Fruit fly (Drosophila melanogaster) whole organism, embryonic: ENCODE measurements around the gene CG32259.
A peak's percentile ranks its signal among the peaks of the same experiment; 100 is the strongest.

Source experiments
- Adf1 ChIP-seq: fragments of 200-800 bp; sonication (Bioruptor generic); IDR thresholded peaks from 2 replicates; pipeline ENCODE4 v1.3.6; 2022; ENCODE audit warnings: missing biosample characterization, missing genetic modification characterization
- B-H2 ChIP-seq: fragments of 200-800 bp; sonication (Bioruptor generic); optimal IDR thresholded peaks from 2 replicates; lab custom pipeline; 2018; ENCODE audit warnings: missing biosample characterization, mild to moderate bottlenecking, missing genetic modification characterization
- Bgb ChIP-seq: fragments of 200-800 bp; sonication (Bioruptor generic); IDR thresholded peaks from 2 replicates; pipeline ENCODE4 v1.3.6; 2022; ENCODE audit warnings: missing biosample characterization, missing genetic modification characterization; ENCODE audit not compliant: partially characterized antibody
- CG13296 ChIP-seq: fragments of 200-800 bp; sonication (Bioruptor generic); optimal IDR thresholded peaks from 3 replicates; lab custom pipeline; 2018; ENCODE audit warnings: missing biosample characterization, mild to moderate bottlenecking, missing genetic modification characterization
- CG15601 ChIP-seq: fragments of 200-800 bp; sonication (Bioruptor generic); optimal IDR thresholded peaks from 3 replicates; lab custom pipeline; 2019; ENCODE audit warnings: missing biosample characterization, mild to moderate bottlenecking, missing genetic modification characterization, moderate library complexity
- CG17829 ChIP-seq: fragments of 200-800 bp; optimal IDR thresholded peaks from 2 replicates; lab custom pipeline; 2019; ENCODE audit warnings: missing biosample characterization, mild to moderate bottlenecking, missing genetic modification characterization, moderate library complexity
- CG2120 ChIP-seq: fragments of 200-800 bp; sonication (Bioruptor generic); optimal IDR thresholded peaks from 3 replicates; lab custom pipeline; 2016; ENCODE audit warnings: missing biosample characterization, missing genetic modification characterization
- CG2712 ChIP-seq: fragments of 200-800 bp; optimal IDR thresholded peaks from 3 replicates; lab custom pipeline; 2019; ENCODE audit warnings: missing biosample characterization, mild to moderate bottlenecking, missing genetic modification characterization, moderate library complexity
- CG2875 ChIP-seq: fragments of 200-800 bp; sonication (Bioruptor generic); optimal IDR thresholded peaks from 2 replicates; lab custom pipeline; 2017; ENCODE audit warnings: missing biosample characterization, mild to moderate bottlenecking, missing genetic modification characterization, missing genetic modification reagents
- CG3163 ChIP-seq: fragments of 200-800 bp; sonication (Bioruptor generic); optimal IDR thresholded peaks from 3 replicates; lab custom pipeline; 2016; ENCODE audit warnings: missing biosample characterization, missing genetic modification characterization
- CG4730 ChIP-seq: fragments of 200-800 bp; sonication (Bioruptor generic); IDR thresholded peaks from 2 replicates; pipeline ENCODE4 v1.3.6; 2022; ENCODE audit warnings: missing biosample characterization, missing genetic modification characterization
- CG6813 ChIP-seq: fragments of 200-800 bp; sonication (Bioruptor generic); optimal IDR thresholded peaks from 2 replicates; lab custom pipeline; 2017; ENCODE audit warnings: missing biosample characterization, missing genetic modification characterization, mild to moderate bottlenecking, moderate library complexity, missing genetic modification reagents
- CG7963 ChIP-seq: fragments of 200-800 bp; sonication (Bioruptor generic); IDR thresholded peaks from 3 replicates; pipeline ENCODE4 v1.3.6; 2022; ENCODE audit warnings: missing biosample characterization, missing genetic modification characterization; ENCODE audit not compliant: partially characterized antibody
- CG8290 ChIP-seq, 3 experiments: fragments of 200-800 bp; sonication (Bioruptor generic); optimal IDR thresholded peaks; 2 replicates each; lab custom pipeline; 2016 to 2019; ENCODE audit warnings: missing biosample characterization in 3 of 3, missing genetic modification characterization in 3 of 3, mild to moderate bottlenecking in 2 of 3, moderate library complexity in 1 of 3
- Dip3 ChIP-seq: fragments of 200-800 bp; sonication (Bioruptor generic); optimal IDR thresholded peaks from 3 replicates; lab custom pipeline; 2016; ENCODE audit warnings: missing biosample characterization, missing genetic modification characterization
- Dll ChIP-seq: fragments of 200-800 bp; sonication (Bioruptor generic); IDR thresholded peaks from 4 replicates; pipeline ENCODE4 v1.3.6; 2022; ENCODE audit warnings: missing biosample characterization, missing genetic modification characterization; ENCODE audit not compliant: partially characterized antibody
- Doc2 ChIP-seq: fragments of 200-800 bp; sonication (Bioruptor generic); IDR thresholded peaks from 2 replicates; pipeline ENCODE4 v1.3.6; 2022; ENCODE audit warnings: missing biosample characterization, missing genetic modification characterization
- E2f2 ChIP-seq: fragments of 200-800 bp; sonication (Bioruptor generic); IDR thresholded peaks from 2 replicates; pipeline ENCODE4 v1.3.6; 2022; ENCODE audit warnings: missing biosample characterization, missing genetic modification characterization
- ERR ChIP-seq: fragments of 200-800 bp; sonication (Bioruptor generic); optimal IDR thresholded peaks from 2 replicates; lab custom pipeline; 2016; ENCODE audit warnings: missing biosample characterization, missing genetic modification characterization
- Elba2 ChIP-seq: fragments of 200-800 bp; sonication (Bioruptor generic); optimal IDR thresholded peaks from 3 replicates; lab custom pipeline; 2016; ENCODE audit warnings: missing biosample characterization, missing genetic modification characterization
- H2.0 ChIP-seq: fragments of 200-800 bp; sonication (Bioruptor generic); IDR thresholded peaks from 2 replicates; pipeline ENCODE4 v1.3.6; 2022; ENCODE audit warnings: missing biosample characterization, missing genetic modification characterization
- Hmr ChIP-seq: fragments of 200-800 bp; sonication (Bioruptor generic); optimal IDR thresholded peaks from 3 replicates; lab custom pipeline; 2017; ENCODE audit warnings: mild to moderate bottlenecking, missing biosample characterization, missing genetic modification reagents, missing genetic modification characterization
- Jarid2 ChIP-seq: fragments of 200-800 bp; sonication (Bioruptor generic); optimal IDR thresholded peaks from 3 replicates; lab custom pipeline; 2017; ENCODE audit warnings: mild to moderate bottlenecking, missing biosample characterization, missing genetic modification reagents, missing genetic modification characterization
- Med ChIP-seq: fragments of 200-800 bp; sonication (Bioruptor generic); peaks from one replicate; lab custom pipeline; 2016; ENCODE audit warnings: missing biosample characterization, missing genetic modification characterization, mild to moderate bottlenecking, inconsistent platforms, moderate library complexity
- Opbp ChIP-seq: fragments of 200-800 bp; sonication (Bioruptor generic); IDR thresholded peaks from 3 replicates; pipeline ENCODE4 v1.3.6; 2022; ENCODE audit warnings: missing biosample characterization, missing genetic modification characterization; ENCODE audit not compliant: partially characterized antibody
- Six4 ChIP-seq: fragments of 200-800 bp; sonication (Bioruptor generic); optimal IDR thresholded peaks from 2 replicates; lab custom pipeline; 2016; ENCODE audit warnings: missing biosample characterization, missing genetic modification characterization
- Taf1 ChIP-seq: fragments of 200-800 bp; sonication (Bioruptor generic); IDR thresholded peaks from 2 replicates; pipeline ENCODE4 v1.3.6; 2022; ENCODE audit warnings: missing biosample characterization, missing genetic modification characterization
- Xrp1 ChIP-seq: fragments of 200-800 bp; sonication (Bioruptor generic); IDR thresholded peaks from 2 replicates; pipeline ENCODE4 v1.3.6; 2022; ENCODE audit warnings: missing biosample characterization, missing genetic modification characterization
- dimm ChIP-seq: fragments of 200-800 bp; sonication (Bioruptor generic); IDR thresholded peaks from 2 replicates; pipeline ENCODE4 v1.3.6; 2022; ENCODE audit warnings: missing biosample characterization, missing genetic modification characterization
- dpn ChIP-seq, 2 experiments: fragments of 200-800 bp; sonication (Bioruptor generic); optimal IDR thresholded peaks; 3 replicates each; lab custom pipeline; 2016; ENCODE audit warnings: missing biosample characterization in 2 of 2, missing genetic modification characterization in 2 of 2
- emc ChIP-seq: fragments of 200-800 bp; sonication (Bioruptor generic); optimal IDR thresholded peaks from 2 replicates; lab custom pipeline; 2016; ENCODE audit warnings: missing biosample characterization, missing genetic modification characterization
- exex ChIP-seq: fragments of 200-800 bp; sonication (Bioruptor generic); optimal IDR thresholded peaks from 4 replicates; lab custom pipeline; 2018; ENCODE audit warnings: missing biosample characterization, mild to moderate bottlenecking, missing genetic modification characterization, moderate library complexity
- ftz-f1 ChIP-seq: fragments of 200-800 bp; sonication (Bioruptor generic); optimal IDR thresholded peaks from 2 replicates; lab custom pipeline; 2016; ENCODE audit warnings: missing biosample characterization, missing genetic modification characterization
- insv ChIP-seq, 2 experiments: fragments of 200-800 bp; sonication (Bioruptor generic); optimal IDR thresholded peaks; 3 replicates each; lab custom pipeline; 2016 to 2018; ENCODE audit warnings: missing biosample characterization in 2 of 2, missing genetic modification characterization in 2 of 2
- kay ChIP-seq: fragments of 200-800 bp; sonication (Bioruptor generic); optimal IDR thresholded peaks from 2 replicates; lab custom pipeline; 2016; ENCODE audit warnings: missing biosample characterization, missing genetic modification characterization
- klu ChIP-seq: fragments of 200-800 bp; sonication (Bioruptor generic); IDR thresholded peaks from 2 replicates; pipeline ENCODE4 v1.3.6; 2022; ENCODE audit warnings: missing biosample characterization, missing genetic modification characterization
- lilli ChIP-seq: fragments of 200-800 bp; sonication (Bioruptor generic); optimal IDR thresholded peaks from 3 replicates; lab custom pipeline; 2016; ENCODE audit warnings: missing biosample characterization, missing genetic modification characterization
- onecut ChIP-seq: fragments of 200-800 bp; sonication (Bioruptor generic); IDR thresholded peaks from 2 replicates; pipeline ENCODE4 v1.3.6; 2022; ENCODE audit warnings: missing biosample characterization, missing genetic modification characterization
- pb ChIP-seq: fragments of 200-800 bp; sonication (Bioruptor generic); optimal IDR thresholded peaks from 3 replicates; lab custom pipeline; 2016; ENCODE audit warnings: missing biosample characterization, missing genetic modification characterization
- pnt ChIP-seq: fragments of 200-800 bp; sonication (Bioruptor generic); optimal IDR thresholded peaks from 3 replicates; lab custom pipeline; 2016; ENCODE audit warnings: missing biosample characterization, missing genetic modification characterization
- pros ChIP-seq: fragments of 200-800 bp; sonication (Bioruptor generic); optimal IDR thresholded peaks from 3 replicates; lab custom pipeline; 2019; ENCODE audit warnings: missing biosample characterization, mild to moderate bottlenecking, missing genetic modification characterization, moderate library complexity
- salm ChIP-seq: fragments of 200-800 bp; sonication (Bioruptor generic); optimal IDR thresholded peaks from 2 replicates; lab custom pipeline; 2018; ENCODE audit warnings: missing biosample characterization, mild to moderate bottlenecking, missing genetic modification characterization
- sob ChIP-seq: fragments of 200-800 bp; sonication (Bioruptor generic); IDR thresholded peaks from 2 replicates; pipeline ENCODE4 v1.3.6; 2022; ENCODE audit warnings: missing biosample characterization, missing genetic modification characterization
- stwl ChIP-seq: fragments of 200-800 bp; sonication (Bioruptor generic); optimal IDR thresholded peaks from 3 replicates; lab custom pipeline; 2018; ENCODE audit warnings: missing biosample characterization, mild to moderate bottlenecking, missing genetic modification characterization, moderate library complexity
- sug ChIP-seq: fragments of 200-800 bp; optimal IDR thresholded peaks from 2 replicates; lab custom pipeline; 2019; ENCODE audit warnings: missing biosample characterization, mild to moderate bottlenecking, missing genetic modification characterization, moderate library complexity
- tio ChIP-seq: fragments of 200-800 bp; sonication (Bioruptor generic); optimal IDR thresholded peaks from 2 replicates; lab custom pipeline; 2017; ENCODE audit warnings: missing biosample characterization, missing genetic modification characterization, inconsistent platforms
- tup ChIP-seq: fragments of 200-800 bp; sonication (Bioruptor generic); optimal IDR thresholded peaks from 2 replicates; lab custom pipeline; 2016; ENCODE audit warnings: missing biosample characterization, mild to moderate bottlenecking, missing genetic modification characterization, moderate library complexity
- vvl ChIP-seq: fragments of 200-800 bp; sonication (Bioruptor generic); IDR thresholded peaks from 2 replicates; pipeline ENCODE4 v1.3.6; 2022; ENCODE audit warnings: missing biosample characterization, missing genetic modification characterization
- wek ChIP-seq: fragments of 200-800 bp; sonication (Bioruptor generic); optimal IDR thresholded peaks from 3 replicates; lab custom pipeline; 2018; ENCODE audit warnings: missing biosample characterization, mild to moderate bottlenecking, missing genetic modification characterization, moderate library complexity
- z ChIP-seq: fragments of 200-800 bp; sonication (Bioruptor generic); IDR thresholded peaks from 3 replicates; pipeline ENCODE4 v1.3.6; 2022; ENCODE audit warnings: missing biosample characterization, missing genetic modification characterization
- zen2 ChIP-seq: fragments of 200-800 bp; sonication (Bioruptor generic); IDR thresholded peaks from 3 replicates; pipeline ENCODE4 v1.3.6; 2022; ENCODE audit warnings: missing biosample characterization, missing genetic modification characterization; ENCODE audit not compliant: partially characterized antibody

Gene CG32259

dm6 chr3L:4073755-4074154, 4.6 kb downstream of the CG32259 start, which contains the start of gene Faa:
Gene Faa (minus strand): TSS chr3L:4073954.
- TF ChIP-seq CG15601 (tag; lab: Kevin White, UChicago) (no peak), dimm (GFP tag; lab: Robert Waterston, UW) (no peak), B-H2 (GFP tag; lab: Kevin White, UChicago) (no peak), CG8290 (GFP tag; optimal IDR thresholded peaks at IDR 0.05; lab: Kevin White, UChicago) (no peak), CG8290 (tag; optimal IDR thresholded peaks at IDR 0.05; lab: Kevin White, UChicago) (peak in 1 of 2 experiments; percentile 17), emc (GFP tag; lab: Kevin White, UChicago) (no peak), wek (GFP tag; lab: Kevin White, UChicago) (no peak), z (GFP tag; lab: Robert Waterston, UW) (peak; percentile 93), CG6813 (GFP tag; lab: Kevin White, UChicago) (no peak), Elba2 (GFP tag; lab: Kevin White, UChicago) (no peak), klu (GFP tag; lab: Robert Waterston, UW) (no peak), Taf1 (no peak), CG17829 (no peak), salm (tag; lab: Kevin White, UChicago) (no peak), sug (tag; lab: Kevin White, UChicago) (no peak), dpn (GFP tag; optimal IDR thresholded peaks at IDR 0.05; lab: Kevin White, UChicago) (no peak), E2f2 (no peak), kay (GFP tag; lab: Kevin White, UChicago) (no peak), H2.0 (GFP tag; lab: Robert Waterston, UW) (no peak), ftz-f1 (GFP tag; lab: Kevin White, UChicago) (no peak), pnt (no peak), Hmr (no peak), CG4730 (GFP tag; lab: Robert Waterston, UW) (no peak), CG2120 (GFP tag; lab: Kevin White, UChicago) (no peak), lilli (GFP tag; lab: Kevin White, UChicago) (no peak), exex (no peak), sob (peak; percentile 36; the same call in 1 of the 2 replicates), ERR (GFP tag; lab: Kevin White, UChicago) (no peak), CG2875 (GFP tag; lab: Kevin White, UChicago) (no peak), vvl (GFP tag; lab: Robert Waterston, UW) (no peak), stwl (tag; lab: Kevin White, UChicago) (no peak), Bgb (0 out of 2 replicates have a peak, but pooled peaks have one; percentile 28), zen2 (0 out of 3 replicates have a peak, but pooled peaks have one; percentile 22), pros (no peak), Six4 (GFP tag; lab: Kevin White, UChicago) (no peak), Adf1 (GFP tag; lab: Robert Waterston, UW) (no peak), Med (GFP tag; lab: Kevin White, UChicago) (peak; percentile 42), Jarid2 (GFP tag; lab: Kevin White, UChicago) (peak; percentile 75), Xrp1 (GFP tag; lab: Robert Waterston, UW) (no peak), onecut (GFP tag; lab: Robert Waterston, UW) (peak; percentile 62), pb (GFP tag; lab: Kevin White, UChicago) (no peak), tup (GFP tag; lab: Kevin White, UChicago) (no peak), Opbp (GFP tag; lab: Robert Waterston, UW) (0 out of 3 replicates have a peak, but pooled peaks have one; percentile 16), Doc2 (GFP tag; lab: Robert Waterston, UW) (no peak), insv (GFP tag; optimal IDR thresholded peaks at IDR 0.05; lab: Kevin White, UChicago) (no peak), CG3163 (GFP tag; lab: Kevin White, UChicago) (peak; percentile 88), tio (GFP tag; lab: Kevin White, UChicago) (no peak), CG7963 (GFP tag; lab: Robert Waterston, UW) (no peak), CG2712 (no peak), Dll (GFP tag; lab: Robert Waterston, UW) (0 out of 4 replicates have a peak, but pooled peaks have one; percentile 21), CG13296 (GFP tag; lab: Kevin White, UChicago) (no peak), Dip3 (GFP tag; lab: Kevin White, UChicago) (no peak)
